Worm (Caenorhabditis elegans) whole organism, dauer: Measurements from ENCODE around the gene F14D7.6.
"Not testable (repeated sequence)": the region's sequence is repeated elsewhere in the genome, so short reads cannot be mapped to it uniquely, and the experiment has no call there.

Experiments used
- unc-62 ChIP-seq: sonication (generic microtip); optimal IDR thresholded peaks from 2 replicates; lab custom pipeline; 2017; ENCODE audit warnings: missing biosample characterization, missing genetic modification reagents, missing genetic modification characterization

F14D7.6 gene

ce11 chrV:14293667-14294194, 7.5 kb upstream of the F14D7.6 start, which contains the start of gene F14D7.2:
Gene F14D7.2 (minus strand): TSS chrV:14293717.
- TF ChIP-seq unc-62 (GFP tag; lab: Kevin White, UChicago): no peak

ce11 chrV:14294396-14294795, 6.8 kb upstream of the F14D7.6 start, which contains the start of gene F14D7.9:
Gene F14D7.9 (plus strand): TSS chrV:14294696.
- no peak for TF ChIP-seq unc-62 (GFP tag; lab: Kevin White, UChicago)

ce11 chrV:14296499-14296898, 4.7 kb upstream of the F14D7.6 start, which contains the start of gene F14D7.3:
Gene F14D7.3 (plus strand): TSS chrV:14296799.
- TF ChIP-seq unc-62 (GFP tag; lab: Kevin White, UChicago): no peak

- TF ChIP-seq unc-62 (GFP tag; lab: Kevin White, UChicago): no peak
These were observed 1.6 kb upstream of the F14D7.6 start, which contains the start of the genes spig-3 and F14D7.12 for ce11 chrV:14299569-14300064. Gene spig-3 (minus strand): TSS chrV:14299669. Gene F14D7.12 (plus strand): TSS chrV:14300014.

ce11 chrV:14306771-14307170, 5.6 kb downstream of the F14D7.6 start, which contains the start of gene spig-4:
Gene spig-4 (minus strand): TSS chrV:14306871.
- TF ChIP-seq unc-62 (GFP tag; lab: Kevin White, UChicago): not testable (repeated sequence)

ce11 chrV:14308164-14308563, 7.0 kb downstream of the F14D7.6 start, which contains the start of gene spig-5:
Gene spig-5 (plus strand): TSS chrV:14308464.
- TF ChIP-seq unc-62 (GFP tag; lab: Kevin White, UChicago): not testable (repeated sequence)

- not testable (repeated sequence) for TF ChIP-seq unc-62 (GFP tag; lab: Kevin White, UChicago)
These were observed 8.4 kb downstream of the F14D7.6 start, which contains the start of gene F14D7.14 for ce11 chrV:14309632-14310031. Gene F14D7.14 (plus strand): TSS chrV:14309932.

- no peak for TF ChIP-seq unc-62 (GFP tag; lab: Kevin White, UChicago)
These were observed 9.9 kb downstream of the F14D7.6 start, which contains the start of gene ddn-3 for ce11 chrV:14311115-14311514. Gene ddn-3 (minus strand): TSS chrV:14311215.

ce11 chrV:14312695-14313094, 11.5 kb downstream of the F14D7.6 start, which contains the start of gene F14D7.8:
Gene F14D7.8 (minus strand): TSS chrV:14312795.
- no peak for TF ChIP-seq unc-62 (GFP tag; lab: Kevin White, UChicago)

- no peak for TF ChIP-seq unc-62 (GFP tag; lab: Kevin White, UChicago)
These were observed 13.0 kb downstream of the F14D7.6 start, which contains the start of gene F47B8.1 for ce11 chrV:14314236-14314635. Gene F47B8.1 (minus strand): TSS chrV:14314336.

ce11 chrV:14316525-14316924, 15.3 kb downstream of the F14D7.6 start, which contains the start of gene F47B8.2:
Gene F47B8.2 (minus strand): TSS chrV:14316625.
- no peak for TF ChIP-seq unc-62 (GFP tag; lab: Kevin White, UChicago)

- no peak for TF ChIP-seq unc-62 (GFP tag; lab: Kevin White, UChicago)
These were observed 16.0 kb downstream of the F14D7.6 start for ce11 chrV:14317204-14317603.

- TF ChIP-seq unc-62 (GFP tag; lab: Kevin White, UChicago): no peak
These were observed 16.4 kb downstream of the F14D7.6 start for ce11 chrV:14317621-14318020.

- no peak for TF ChIP-seq unc-62 (GFP tag; lab: Kevin White, UChicago)
These were observed 18.0 kb downstream of the F14D7.6 start, which contains the start of gene F47B8.13 for ce11 chrV:14319101-14319781. Gene F47B8.13 (minus strand): TSS chrV:14319731.

ce11 chrV:14320246-14320645, 19.0 kb downstream of the F14D7.6 start, which contains the start of gene F47B8.14:
Gene F47B8.14 (plus strand): TSS chrV:14320546.
- no peak for TF ChIP-seq unc-62 (GFP tag; lab: Kevin White, UChicago)
